Worm (Caenorhabditis elegans) whole organism, L4 larva: ENCODE measurements around the gene dpy-21.
"Not testable (repeated sequence)": the region's sequence is repeated elsewhere in the genome, so short reads cannot be mapped to it uniquely, and the experiment has no call there.

ENCODE experiments used
- F10B5.3 ChIP-seq: sonication (generic microtip); optimal IDR thresholded peaks from 2 replicates; lab custom pipeline; 2016; ENCODE audit warnings: mild to moderate bottlenecking, missing genetic modification characterization, missing compliant biosample characterization
- R02D3.7 ChIP-seq: fragments of 150-350 bp; sonication (generic microtip); optimal IDR thresholded peaks from 3 replicates; lab custom pipeline; 2014; ENCODE audit warnings: missing biosample characterization, missing genetic modification characterization
- T20F7.1 ChIP-seq: fragments of 200-800 bp; sonication (Bioruptor generic); optimal IDR thresholded peaks from 2 replicates; lab custom pipeline; 2018; ENCODE audit warnings: mild to moderate bottlenecking, missing genetic modification characterization, missing compliant biosample characterization
- Y5F2A.4 ChIP-seq: fragments of 200-800 bp; sonication (Bioruptor generic); optimal IDR thresholded peaks from 2 replicates; lab custom pipeline; 2018; ENCODE audit warnings: mild to moderate bottlenecking, missing genetic modification characterization, missing compliant biosample characterization
- ZK546.5 ChIP-seq, 2 experiments: sonication (generic microtip); optimal IDR thresholded peaks; 2 replicates each; lab custom pipeline; 2017; ENCODE audit warnings: missing biosample characterization in 2 of 2, missing genetic modification characterization in 2 of 2
- aha-1 ChIP-seq: fragments of 150-350 bp; peaks from one replicate; lab custom pipeline; 2014; ENCODE audit warnings: missing biosample characterization, missing genetic modification characterization
- ama-1 ChIP-seq: fragments of 150-350 bp; optimal IDR thresholded peaks from 2 replicates; lab custom pipeline; 2014; ENCODE audit warnings: inconsistent platforms, mixed read lengths
- ceh-44 ChIP-seq: fragments of 200-800 bp; sonication (Bioruptor generic); IDR thresholded peaks from 2 replicates; pipeline ENCODE4 v1.3.6; 2022; ENCODE audit warnings: missing genetic modification reagents, missing genetic modification characterization, missing compliant biosample characterization
- ctbp-1 ChIP-seq: fragments of 200-800 bp; sonication (Bioruptor generic); IDR thresholded peaks from 2 replicates; pipeline ENCODE4 v1.3.6; 2022; ENCODE audit warnings: missing genetic modification reagents, missing genetic modification characterization, missing compliant biosample characterization
- daf-16 ChIP-seq, 3 experiments: sonication (generic microtip); optimal IDR thresholded peaks; 2 replicates each; lab custom pipeline; 2016 to 2017; ENCODE audit warnings: missing genetic modification characterization in 3 of 3, missing genetic modification reagents in 3 of 3, mild to moderate bottlenecking in 2 of 3, missing compliant biosample characterization in 2 of 3, missing biosample characterization in 1 of 3, moderate library complexity in 1 of 3
- dmd-8 ChIP-seq: fragments of 200-800 bp; sonication (Bioruptor generic); IDR thresholded peaks from 2 replicates; pipeline ENCODE4 v1.3.6; 2022; ENCODE audit warnings: missing genetic modification characterization, missing compliant biosample characterization
- dve-1 ChIP-seq: sonication (generic microtip); optimal IDR thresholded peaks from 2 replicates; lab custom pipeline; 2017; ENCODE audit warnings: antibody characterized with exemption, mild to moderate bottlenecking, missing genetic modification characterization, missing compliant biosample characterization; ENCODE audit not compliant: insufficient read depth
- fkh-10 ChIP-seq: fragments of 150-350 bp; optimal IDR thresholded peaks from 2 replicates; lab custom pipeline; 2014; ENCODE audit warnings: missing biosample characterization, missing genetic modification reagents, missing genetic modification characterization
- hlh-11 ChIP-seq: fragments of 200-800 bp; sonication (Bioruptor generic); optimal IDR thresholded peaks from 2 replicates; lab custom pipeline; 2018; ENCODE audit warnings: mild to moderate bottlenecking, missing genetic modification characterization, missing compliant biosample characterization
- hmg-1.1 ChIP-seq: fragments of 200-800 bp; sonication (Bioruptor generic); IDR thresholded peaks from 2 replicates; pipeline ENCODE4 v1.3.6; 2022; ENCODE audit warnings: missing genetic modification reagents, missing genetic modification characterization, missing compliant biosample characterization
- lim-7 ChIP-seq: fragments of 200-800 bp; sonication (Bioruptor generic); IDR thresholded peaks from 2 replicates; pipeline ENCODE4 v1.3.6; 2022; ENCODE audit warnings: missing genetic modification characterization, missing compliant biosample characterization
- lin-29 ChIP-seq: fragments of 200-800 bp; sonication (Bioruptor generic); IDR thresholded peaks from 2 replicates; pipeline ENCODE4 v1.3.6; 2022; ENCODE audit warnings: missing genetic modification reagents, missing genetic modification characterization, missing compliant biosample characterization
- lin-38 ChIP-seq: fragments of 200-800 bp; sonication (Bioruptor generic); IDR thresholded peaks from 2 replicates; pipeline ENCODE4 v1.3.6; 2022; ENCODE audit warnings: missing genetic modification reagents, missing genetic modification characterization, missing compliant biosample characterization
- madf-5 ChIP-seq, 2 experiments: fragments of 200-800 bp; sonication (Bioruptor generic); IDR thresholded peaks; 2 replicates each; pipeline ENCODE4 v1.3.6; 2022; ENCODE audit warnings: missing compliant biosample characterization in 2 of 2, missing genetic modification characterization in 2 of 2
- mdt-29 ChIP-seq: fragments of 200-800 bp; sonication (Bioruptor generic); IDR thresholded peaks from 2 replicates; pipeline ENCODE4 v1.3.6; 2022; ENCODE audit warnings: missing genetic modification reagents, missing genetic modification characterization, missing compliant biosample characterization
- mes-2 ChIP-seq: sonication (generic microtip); optimal IDR thresholded peaks from 2 replicates; lab custom pipeline; 2016; ENCODE audit warnings: missing genotype, mild to moderate bottlenecking, missing genetic modification characterization, missing compliant biosample characterization; ENCODE audit not compliant: poor library complexity, severe bottlenecking
- nhr-102 ChIP-seq: sonication (generic microtip); optimal IDR thresholded peaks from 2 replicates; lab custom pipeline; 2016; ENCODE audit warnings: mild to moderate bottlenecking, missing genetic modification characterization, moderate library complexity, missing compliant biosample characterization
- nhr-237 ChIP-seq: sonication (generic microtip); optimal IDR thresholded peaks from 2 replicates; lab custom pipeline; 2017; ENCODE audit warnings: missing biosample characterization, missing genetic modification characterization
- nhr-28 ChIP-seq: fragments of 150-350 bp; optimal IDR thresholded peaks from 2 replicates; lab custom pipeline; 2014; ENCODE audit warnings: missing biosample characterization, missing genetic modification characterization
- nhr-41 ChIP-seq: fragments of 200-800 bp; sonication (Bioruptor generic); IDR thresholded peaks from 2 replicates; pipeline ENCODE4 v1.3.6; 2022; ENCODE audit warnings: missing genetic modification reagents, missing genetic modification characterization, missing compliant biosample characterization
- nhr-76 ChIP-seq: fragments of 150-350 bp; optimal IDR thresholded peaks from 2 replicates; lab custom pipeline; 2014; ENCODE audit warnings: missing biosample characterization, missing genetic modification characterization
- nhr-77 ChIP-seq: fragments of 150-350 bp; optimal IDR thresholded peaks from 2 replicates; lab custom pipeline; 2014; ENCODE audit warnings: missing biosample characterization, missing genetic modification characterization
- pha-4 ChIP-seq, 2 experiments: fragments of 150-350 bp in 1 of 2; fragments of 200-800 bp in 1 of 2; sonication (Bioruptor generic) in 1 of 2; IDR thresholded peaks in 1 of 2; optimal IDR thresholded peaks in 1 of 2; 2 replicates each; pipeline versions ENCODE4 v1.3.6 to Lab custom; 2014 to 2022; ENCODE audit warnings: missing genetic modification characterization in 2 of 2, missing genetic modification reagents in 2 of 2, missing biosample characterization in 1 of 2, missing compliant biosample characterization in 1 of 2
- php-3 ChIP-seq: fragments of 200-800 bp; sonication (Bioruptor generic); IDR thresholded peaks from 2 replicates; pipeline ENCODE4 v1.3.6; 2022; ENCODE audit warnings: missing genetic modification reagents, missing genetic modification characterization, missing compliant biosample characterization
- saeg-2 ChIP-seq: fragments of 200-800 bp; sonication (Bioruptor generic); IDR thresholded peaks from 2 replicates; pipeline ENCODE4 v1.3.6; 2022; ENCODE audit warnings: missing genetic modification reagents, missing genetic modification characterization, missing compliant biosample characterization
- tra-1 ChIP-seq: fragments of 200-800 bp; sonication (Bioruptor generic); IDR thresholded peaks from 2 replicates; pipeline ENCODE4 v1.3.6; 2022; ENCODE audit warnings: missing genetic modification reagents, missing genetic modification characterization, missing compliant biosample characterization
- unc-62 ChIP-seq, 3 experiments: fragments of 150-350 bp in 1 of 3; sonication (generic microtip); optimal IDR thresholded peaks in 2 of 3; peaks in 1 of 3; 1 replicate in 1 of 3; 2 replicates in 2 of 3; lab custom pipeline; 2014 to 2017; ENCODE audit warnings: missing biosample characterization in 3 of 3, missing genetic modification characterization in 3 of 3, missing genetic modification reagents in 3 of 3, missing genotype in 1 of 3
- zfp-2 ChIP-seq: sonication (generic microtip); optimal IDR thresholded peaks from 2 replicates; lab custom pipeline; 2016; ENCODE audit warnings: mild to moderate bottlenecking, missing genetic modification characterization, missing compliant biosample characterization
- zip-11 ChIP-seq: fragments of 200-800 bp; sonication (Bioruptor generic); IDR thresholded peaks from 2 replicates; pipeline ENCODE4 v1.3.6; 2022; ENCODE audit warnings: missing genetic modification characterization, missing compliant biosample characterization
- ztf-7 ChIP-seq: fragments of 150-350 bp; optimal IDR thresholded peaks from 2 replicates; lab custom pipeline; 2014; ENCODE audit warnings: missing biosample characterization, missing genetic modification characterization

The dpy-21 gene

ce11 chrV:17903829-17904228 lies 45.2 kb downstream of the dpy-21 start, which contains the start of gene C06H5.14:
Gene C06H5.14 (plus strand): TSS chrV:17904129.
- peak in 1 of 2 experiments; percentile 73 for TF ChIP-seq unc-62 (GFP tag; optimal IDR thresholded peaks at IDR 0.05 in 1 of 2; lab: Kevin White, UChicago)
- not testable (repeated sequence) for TF ChIP-seq unc-62 (tag; optimal IDR thresholded peaks at IDR 0.05; lab: Kevin White, UChicago)

DNA sequence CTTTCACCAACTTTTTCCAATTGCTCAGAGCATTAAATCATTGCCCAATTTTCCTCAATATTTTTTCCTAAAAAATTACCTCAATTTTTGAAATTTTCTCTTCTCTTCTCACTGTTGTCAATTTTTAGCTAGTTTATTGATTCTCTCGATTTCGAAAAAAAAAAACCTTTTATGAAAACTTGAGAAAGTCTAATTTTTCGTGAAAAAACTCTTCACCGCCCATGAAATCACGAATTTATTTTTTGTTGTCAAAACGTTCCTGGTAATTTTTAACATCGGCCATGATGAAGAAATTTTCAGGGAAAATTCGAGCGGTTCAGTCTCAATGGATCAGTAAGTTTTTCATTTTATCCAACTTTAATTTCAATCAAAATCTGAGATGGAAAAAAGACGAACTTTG lies 49.5 kb downstream of the dpy-21 start, which contains the start of gene fbxa-157:
fbxa-157 (plus strand) TSS at position 301 of the 400 bp plus-strand sequence.
- TF ChIP-seq ama-1 (lab: Kevin White, UChicago) (no peak), ZK546.5 (tag; optimal IDR thresholded peaks at IDR 0.05; lab: Kevin White, UChicago) (no peak), lin-29 (GFP tag; lab: Robert Waterston, UW) (no peak), aha-1 (peak; percentile 36), php-3 (GFP tag; lab: Robert Waterston, UW) (no peak), zfp-2 (tag; lab: Kevin White, UChicago) (no peak), nhr-102 (tag; lab: Kevin White, UChicago) (no peak)

ce11 chrV:17897646-17898045 lies 51.3 kb downstream of the dpy-21 start, which contains the start of gene C06H5.13:
Gene C06H5.13 (minus strand): TSS chrV:17897746.
- not testable (repeated sequence) for TF ChIP-seq dmd-8 (GFP tag; lab: Robert Waterston, UW); pha-4 (GFP tag; IDR thresholded peaks at IDR 0.05; lab: Robert Waterston, UW); pha-4 (tag; optimal IDR thresholded peaks at IDR 0.05; lab: Kevin White, UChicago); mes-2

DNA sequence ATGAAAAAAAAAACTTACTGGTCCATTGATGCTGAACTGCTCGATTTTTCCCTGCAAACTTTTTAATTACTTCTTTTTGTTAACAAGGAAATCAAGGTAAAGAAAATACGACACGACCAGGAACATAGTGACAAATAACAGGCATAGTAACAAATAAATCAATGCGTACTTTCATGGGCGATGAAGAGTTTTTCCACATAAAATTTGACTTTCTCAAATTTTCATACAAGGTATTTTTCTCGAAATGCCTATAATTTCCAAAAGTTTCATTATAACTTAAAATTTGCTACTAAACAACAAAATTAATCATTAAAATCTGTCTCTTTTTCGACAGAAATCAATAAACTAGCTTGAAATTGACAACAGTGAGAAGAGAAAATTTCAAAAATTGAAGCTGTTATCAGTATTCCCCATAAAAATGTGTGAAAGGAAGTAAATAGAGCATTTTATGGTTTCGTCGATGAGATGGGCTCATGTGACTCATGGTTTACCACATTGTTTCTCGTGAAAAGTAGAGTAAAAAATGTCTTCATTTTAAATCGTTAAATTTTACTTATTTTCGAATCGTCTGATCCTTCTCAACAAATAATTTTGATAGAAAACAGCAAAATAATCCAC lies 52.1 kb downstream of the dpy-21 start, which contains the start of gene fbxa-156:
fbxa-156 (minus strand) TSS at position 51 of the 618 bp plus-strand sequence.
- TF ChIP-seq hlh-11 (tag; lab: Kevin White, UChicago) (peak; percentile 27), ctbp-1 (GFP tag; lab: Robert Waterston, UW) (no peak), nhr-76 (tag; lab: Kevin White, UChicago) (no peak), R02D3.7 (tag; lab: Kevin White, UChicago) (no peak), dve-1 (peak; percentile 58), Y5F2A.4 (GFP tag; lab: Kevin White, UChicago) (no peak), lim-7 (no peak), F10B5.3 (no peak), daf-16 (GFP tag; optimal IDR thresholded peaks at IDR 0.05; lab: Kevin White, UChicago) (no peak), daf-16 (tag; optimal IDR thresholded peaks at IDR 0.05; lab: Kevin White, UChicago) (peak; percentile 95), php-3 (GFP tag; lab: Robert Waterston, UW) (peak; percentile 97), madf-5 (GFP tag; IDR thresholded peaks at IDR 0.05; lab: Robert Waterston, UW) (no peak)

ce11 chrV:17894485-17894884 lies 54.5 kb downstream of the dpy-21 start, which contains the start of gene C06H5.12:
Gene C06H5.12 (plus strand): TSS chrV:17894785.
- TF ChIP-seq zfp-2 (tag; lab: Kevin White, UChicago); nhr-41 (GFP tag; lab: Robert Waterston, UW); hmg-1.1 (GFP tag; lab: Robert Waterston, UW): not testable (repeated sequence)

- TF ChIP-seq ztf-7 (tag; lab: Kevin White, UChicago); zip-11 (GFP tag; lab: Robert Waterston, UW); nhr-41 (GFP tag; lab: Robert Waterston, UW): not testable (repeated sequence)
- TF ChIP-seq, all 104 proteins: peak for 0; not testable (repeated sequence) for 104
Observed at ce11 chrV:17893959-17894358, 55.0 kb downstream of the dpy-21 start, which contains the start of gene C06H5.11. Gene C06H5.11 (minus strand): TSS chrV:17894059.

ce11 chrV:17891317-17891716 lies 57.7 kb downstream of the dpy-21 start:
- TF ChIP-seq lim-7 = no peak
- TF ChIP-seq hlh-11 (tag; lab: Kevin White, UChicago) = peak; percentile 37
- no peak for TF ChIP-seq mdt-29 (GFP tag; lab: Robert Waterston, UW)
- TF ChIP-seq tra-1 = no peak
- TF ChIP-seq saeg-2 (GFP tag; lab: Robert Waterston, UW) = no peak
- TF ChIP-seq lin-29 (GFP tag; lab: Robert Waterston, UW) = no peak
- no peak for TF ChIP-seq fkh-10 (GFP tag; lab: Kevin White, UChicago)
- TF ChIP-seq unc-62 (GFP tag; optimal IDR thresholded peaks at IDR 0.05 in 1 of 2; lab: Kevin White, UChicago) = peak in 1 of 2 experiments; percentile 31
- no peak for TF ChIP-seq unc-62 (tag; optimal IDR thresholded peaks at IDR 0.05; lab: Kevin White, UChicago)
- TF ChIP-seq T20F7.1 (GFP tag; lab: Kevin White, UChicago) = no peak
- no peak for TF ChIP-seq nhr-237
- TF ChIP-seq ceh-44 (GFP tag; lab: Robert Waterston, UW) = no peak
- TF ChIP-seq nhr-77 (tag; lab: Kevin White, UChicago) = no peak
- TF ChIP-seq zip-11 (GFP tag; lab: Robert Waterston, UW) = no peak
- TF ChIP-seq lin-38 (GFP tag; lab: Robert Waterston, UW) = no peak
- TF ChIP-seq nhr-28 (tag; lab: Kevin White, UChicago) = peak; percentile 67
- TF ChIP-seq php-3 (GFP tag; lab: Robert Waterston, UW) = peak; percentile 96
